Worm (Caenorhabditis elegans) whole organism, L4/young adult: Measurements from ENCODE around the gene C16C8.27.
A peak's percentile ranks its signal among the peaks of the same experiment; 100 is the strongest.

Experiments used
- W03F9.2 ChIP-seq: fragments of 150-350 bp; optimal IDR thresholded peaks from 2 replicates; lab custom pipeline; 2014; ENCODE audit warnings: missing biosample characterization, missing genetic modification characterization
- dao-5 ChIP-seq: sonication (generic microtip); optimal IDR thresholded peaks from 2 replicates; lab custom pipeline; 2016; ENCODE audit warnings: missing genotype, missing genetic modification characterization, moderate library complexity, missing compliant biosample characterization
- him-1 ChIP-seq: sonication (generic microtip); optimal IDR thresholded peaks from 2 replicates; lab custom pipeline; 2016; ENCODE audit warnings: missing genotype, missing genetic modification reagents, missing genetic modification characterization, missing compliant biosample characterization

The C16C8.27 gene

ce11 chrII:3441377-3441776 is at the start of gene C16C8.27:
TSS of gene C16C8.27 (plus strand) at chrII:3441677.
- TF ChIP-seq him-1 (no peak), W03F9.2 (tag; lab: Kevin White, UChicago) (no peak), dao-5 (tag; lab: Kevin White, UChicago) (no peak)

ce11 chrII:3395484-3395883 is 46.0 kb upstream of the C16C8.27 start, which contains the start of gene nep-20:
TSS of gene nep-20 (minus strand) at chrII:3395584.
- no peak for TF ChIP-seq dao-5 (tag; lab: Kevin White, UChicago)
- no peak for TF ChIP-seq him-1
- TF ChIP-seq W03F9.2 (tag; lab: Kevin White, UChicago): no peak

- TF ChIP-seq W03F9.2 (tag; lab: Kevin White, UChicago): no peak
- no peak for TF ChIP-seq dao-5 (tag; lab: Kevin White, UChicago)
Measured at ce11 chrII:3399212-3399611, 42.3 kb upstream of the C16C8.27 start, which contains the start of gene nep-9. TSS of gene nep-9 (minus strand) at chrII:3399312.

- TF ChIP-seq W03F9.2 (tag; lab: Kevin White, UChicago) (no peak), dao-5 (tag; lab: Kevin White, UChicago) (no peak), him-1 (no peak)
Measured at ce11 chrII:3402854-3403253, 38.6 kb upstream of the C16C8.27 start, which contains the start of gene nep-10. TSS of gene nep-10 (minus strand) at chrII:3402954.

ce11 chrII:3403535-3403934 is 37.9 kb upstream of the C16C8.27 start, which contains the start of gene nep-8:
TSS of gene nep-8 (plus strand) at chrII:3403835.
- TF ChIP-seq dao-5 (tag; lab: Kevin White, UChicago) (no peak), W03F9.2 (tag; lab: Kevin White, UChicago) (no peak), him-1 (no peak)

- no peak for TF ChIP-seq him-1
- no peak for TF ChIP-seq dao-5 (tag; lab: Kevin White, UChicago)
- TF ChIP-seq W03F9.2 (tag; lab: Kevin White, UChicago): no peak
Measured at ce11 chrII:3414383-3414910, 27.0 kb upstream of the C16C8.27 start, which contains the start of the genes F18A12.7 and F18A12.2. TSS of gene F18A12.7 (minus strand) at chrII:3414483. TSS of gene F18A12.2 (plus strand) at chrII:3414860.

- TF ChIP-seq him-1 (no peak), dao-5 (tag; lab: Kevin White, UChicago) (no peak), W03F9.2 (tag; lab: Kevin White, UChicago) (no peak)
Measured at ce11 chrII:3416528-3416927, 24.9 kb upstream of the C16C8.27 start, which contains the start of gene nep-6. TSS of gene nep-6 (plus strand) at chrII:3416828.

- no peak for TF ChIP-seq W03F9.2 (tag; lab: Kevin White, UChicago)
- no peak for TF ChIP-seq him-1
- TF ChIP-seq dao-5 (tag; lab: Kevin White, UChicago): no peak
Measured at ce11 chrII:3422938-3423337, 18.5 kb upstream of the C16C8.27 start.

ce11 chrII:3425433-3425832 is 16.0 kb upstream of the C16C8.27 start, which contains the start of gene nep-11:
TSS of gene nep-11 (minus strand) at chrII:3425533.
- TF ChIP-seq W03F9.2 (tag; lab: Kevin White, UChicago): no peak
- TF ChIP-seq dao-5 (tag; lab: Kevin White, UChicago): no peak
- TF ChIP-seq him-1: no peak

ce11 chrII:3428158-3428704 is 13.2 kb upstream of the C16C8.27 start:
- TF ChIP-seq him-1 (peak; percentile 84), dao-5 (tag; lab: Kevin White, UChicago) (no peak)

ce11 chrII:3429400-3429799 is 12.1 kb upstream of the C16C8.27 start, which contains the start of gene C16C8.18:
TSS of gene C16C8.18 (plus strand) at chrII:3429700.
- TF ChIP-seq W03F9.2 (tag; lab: Kevin White, UChicago) (no peak), dao-5 (tag; lab: Kevin White, UChicago) (no peak), him-1 (no peak)

ce11 chrII:3434893-3435503 is 6.5 kb upstream of the C16C8.27 start:
- no peak for TF ChIP-seq W03F9.2 (tag; lab: Kevin White, UChicago)
- no peak for TF ChIP-seq dao-5 (tag; lab: Kevin White, UChicago)
- no peak for TF ChIP-seq him-1

ce11 chrII:3436412-3436811 is 5.1 kb upstream of the C16C8.27 start, which contains the start of gene skpo-2:
TSS of gene skpo-2 (minus strand) at chrII:3436512.
- TF ChIP-seq him-1 (no peak), dao-5 (tag; lab: Kevin White, UChicago) (no peak), W03F9.2 (tag; lab: Kevin White, UChicago) (no peak)

ce11 chrII:3437393-3437792 is 4.1 kb upstream of the C16C8.27 start:
- no peak for TF ChIP-seq dao-5 (tag; lab: Kevin White, UChicago)
- no peak for TF ChIP-seq him-1
- TF ChIP-seq W03F9.2 (tag; lab: Kevin White, UChicago): no peak
